Worm (Caenorhabditis elegans): ENCODE data around the gene osgn-1.
"Not testable (repeated sequence)": the region's sequence is repeated elsewhere in the genome, so short reads cannot be mapped to it uniquely, and the experiment has no call there.

DNA sequence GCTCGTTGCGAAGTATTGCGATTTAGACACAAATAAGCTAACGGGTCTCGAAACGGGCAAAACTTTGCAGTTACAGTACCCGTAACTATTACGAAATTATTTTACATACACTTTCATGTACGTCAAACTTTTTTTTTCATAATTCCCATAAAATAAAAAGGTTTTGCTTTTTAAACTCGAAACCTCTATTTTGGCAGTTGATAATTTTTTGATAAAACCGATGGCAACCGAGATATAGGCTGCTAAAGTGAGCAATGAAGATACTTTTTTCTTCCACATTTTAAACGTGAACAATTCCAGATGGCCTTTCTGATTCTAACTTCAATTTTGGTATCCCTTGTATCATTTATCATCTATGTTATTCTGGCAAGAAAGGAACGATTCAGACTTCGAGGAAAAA, 10.0 kb upstream of the osgn-1 start, which contains the start of gene cyp-25A6:
- TF ChIP-seq klf-2 (GFP tag; conservative IDR thresholded peaks at IDR 0.05); tab-1 (GFP tag; IDR thresholded peaks at IDR 0.05): not testable (repeated sequence)

All from whole organism, midembryonic.